Worm (Caenorhabditis elegans): ENCODE results near the gene dab-1.

The dab-1 gene

ce11 chrII:8222309-8223065, at the start of gene dab-1:
dab-1 (plus strand) TSS chrII:8222386.
- peak; percentile 9 for TF ChIP-seq sma-3 (GFP tag; optimal IDR thresholded peaks at IDR 0.05)
- no peak for TF ChIP-seq skn-1 (tag; optimal IDR thresholded peaks at IDR 0.05)
- no peak for TF ChIP-seq ztf-4 (tag; optimal IDR thresholded peaks at IDR 0.05)
- peak; percentile 68 for TF ChIP-seq nhr-129 (tag; optimal IDR thresholded peaks at IDR 0.05)
- no peak for TF ChIP-seq ama-1 (optimal IDR thresholded peaks at IDR 0.05)
- no peak for TF ChIP-seq nhr-77 (tag; optimal IDR thresholded peaks at IDR 0.05)
- no peak for TF ChIP-seq unc-39 (tag; optimal IDR thresholded peaks at IDR 0.05)
- TF ChIP-seq F13H6.1 (tag; optimal IDR thresholded peaks at IDR 0.05) = no peak
- no peak for TF ChIP-seq ceh-16 (tag; optimal IDR thresholded peaks at IDR 0.05)
- no peak for TF ChIP-seq lin-39 (tag; optimal IDR thresholded peaks at IDR 0.05)
- peak; percentile 46 for TF ChIP-seq C34F6.9 (tag; optimal IDR thresholded peaks at IDR 0.05)
- TF ChIP-seq R02D3.7 (tag; optimal IDR thresholded peaks at IDR 0.05) = no peak
- TF ChIP-seq nhr-237 (tag; optimal IDR thresholded peaks at IDR 0.05) = no peak
- TF ChIP-seq sma-9 (GFP tag; optimal IDR thresholded peaks at IDR 0.05) = no peak
- no peak for TF ChIP-seq sma-9 (tag; optimal IDR thresholded peaks at IDR 0.05)
- no peak for TF ChIP-seq elt-3 (tag; optimal IDR thresholded peaks at IDR 0.05)
- no peak for TF ChIP-seq ZK546.5 (tag; optimal IDR thresholded peaks at IDR 0.05)
- TF ChIP-seq nhr-10 (tag; optimal IDR thresholded peaks at IDR 0.05) = no peak
- no peak for TF ChIP-seq nhr-11 (tag; optimal IDR thresholded peaks at IDR 0.05)
- no peak for TF ChIP-seq crh-2 (tag; optimal IDR thresholded peaks at IDR 0.05)
- TF ChIP-seq lin-13 (GFP tag; optimal IDR thresholded peaks at IDR 0.05) = no peak
- no peak for TF ChIP-seq lin-11 (tag; optimal IDR thresholded peaks at IDR 0.05)
- no peak for TF ChIP-seq dmd-4 (tag; optimal IDR thresholded peaks at IDR 0.05)
- no peak for TF ChIP-seq mbf-1 (tag; optimal IDR thresholded peaks at IDR 0.05)
- TF ChIP-seq fos-1 (tag; optimal IDR thresholded peaks at IDR 0.05) = peak; percentile 35
- TF ChIP-seq lsy-2 (tag; optimal IDR thresholded peaks at IDR 0.05) = peak in 1 of 2 experiments; percentile 32
- no peak for TF ChIP-seq unc-62 (GFP tag; optimal IDR thresholded peaks at IDR 0.05)
- no peak for TF ChIP-seq Y55F3AM.14 (GFP tag; optimal IDR thresholded peaks at IDR 0.05)
- TF ChIP-seq zag-1 (tag; optimal IDR thresholded peaks at IDR 0.05) = no peak
- TF ChIP-seq ceh-82 (tag; optimal IDR thresholded peaks at IDR 0.05) = no peak
- no peak for TF ChIP-seq ztf-11 (tag; optimal IDR thresholded peaks at IDR 0.05)
- TF ChIP-seq nhr-6 (tag; optimal IDR thresholded peaks at IDR 0.05) = no peak
- no peak for TF ChIP-seq snpc-4 (tag; optimal IDR thresholded peaks at IDR 0.05)
- TF ChIP-seq mdl-1 (tag; optimal IDR thresholded peaks at IDR 0.05) = peak in 1 of 2 experiments; percentile 29
- TF ChIP-seq unc-55 (GFP tag; optimal IDR thresholded peaks at IDR 0.05) = peak; percentile 28
- no peak for TF ChIP-seq egl-27 (tag; optimal IDR thresholded peaks at IDR 0.05)
- peak; percentile 61 for TF ChIP-seq sem-4 (tag; optimal IDR thresholded peaks at IDR 0.05)
- TF ChIP-seq alr-1 (tag; optimal IDR thresholded peaks at IDR 0.05) = no peak
- peak; percentile 43 for TF ChIP-seq nhr-21 (tag; optimal IDR thresholded peaks at IDR 0.05)
- TF ChIP-seq elt-1 (tag; optimal IDR thresholded peaks at IDR 0.05) = no peak
- peak; percentile 86 for TF ChIP-seq nhr-25 (tag; optimal IDR thresholded peaks at IDR 0.05)
- TF ChIP-seq nhr-12 (tag; optimal IDR thresholded peaks at IDR 0.05) = no peak
- TF ChIP-seq blmp-1 (tag; optimal IDR thresholded peaks at IDR 0.05; ENCODE audit: insufficient read depth) = peak; percentile 10
- no peak for TF ChIP-seq peb-1 (tag; optimal IDR thresholded peaks at IDR 0.05)
- TF ChIP-seq gmeb-1 (tag; optimal IDR thresholded peaks at IDR 0.05) = no peak
- no peak for TF ChIP-seq nhr-23 (tag; optimal IDR thresholded peaks at IDR 0.05)
- TF ChIP-seq mab-5 (tag; optimal IDR thresholded peaks at IDR 0.05) = no peak
- TF ChIP-seq ztf-1 (GFP tag; conservative IDR thresholded peaks at IDR 0.05) = no peak
- no peak for TF ChIP-seq aly-2 (tag; optimal IDR thresholded peaks at IDR 0.05)

Data from whole organism, L2 larva.